Fruit fly (Drosophila melanogaster) whole organism, embryonic: ENCODE measurements around the gene CG8891.

Experiments
- Antp ChIP-seq: fragments of 200-800 bp; sonication (Bioruptor generic); optimal IDR thresholded peaks from 3 replicates; lab custom pipeline; 2016; ENCODE audit warnings: missing biosample characterization, missing genetic modification characterization
- Atf-2 ChIP-seq: fragments of 200-800 bp; sonication (Bioruptor generic); optimal IDR thresholded peaks from 2 replicates; lab custom pipeline; 2016; ENCODE audit warnings: missing biosample characterization, missing genetic modification characterization
- Bdp1 ChIP-seq: fragments of 200-800 bp; sonication (Bioruptor generic); optimal IDR thresholded peaks from 3 replicates; lab custom pipeline; 2016; ENCODE audit warnings: missing biosample characterization, missing genetic modification characterization
- CG10431 ChIP-seq: fragments of 200-800 bp; sonication (Bioruptor generic); optimal IDR thresholded peaks from 3 replicates; lab custom pipeline; 2018; ENCODE audit warnings: missing biosample characterization, mild to moderate bottlenecking, missing genetic modification characterization
- CG11456 ChIP-seq: fragments of 200-800 bp; sonication (Bioruptor generic); IDR thresholded peaks from 3 replicates; pipeline ENCODE4 v1.3.6; 2022; ENCODE audit warnings: missing biosample characterization, missing genetic modification characterization
- CG11560 ChIP-seq: fragments of 200-800 bp; sonication (Bioruptor generic); IDR thresholded peaks from 3 replicates; pipeline ENCODE4 v1.3.6; 2022; ENCODE audit warnings: missing biosample characterization, missing genetic modification characterization
- CG11696 ChIP-seq: fragments of 200-800 bp; sonication (Bioruptor generic); IDR thresholded peaks from 2 replicates; pipeline ENCODE4 v1.3.6; 2022; ENCODE audit warnings: missing biosample characterization, missing genetic modification characterization
- CG13287 ChIP-seq: fragments of 200-800 bp; sonication (Bioruptor generic); IDR thresholded peaks from 2 replicates; pipeline ENCODE4 v1.3.6; 2022; ENCODE audit warnings: missing biosample characterization, missing genetic modification characterization; ENCODE audit not compliant: partially characterized antibody
- CG16815 ChIP-seq: fragments of 200-800 bp; sonication (Bioruptor generic); optimal IDR thresholded peaks from 3 replicates; lab custom pipeline; 2017; ENCODE audit warnings: missing biosample characterization, mild to moderate bottlenecking, missing genetic modification characterization
- CG17385 ChIP-seq: fragments of 200-800 bp; sonication (Bioruptor generic); optimal IDR thresholded peaks from 3 replicates; lab custom pipeline; 2018; ENCODE audit warnings: missing biosample characterization, mild to moderate bottlenecking, missing genetic modification characterization
- CG18262 ChIP-seq: fragments of 200-800 bp; optimal IDR thresholded peaks from 3 replicates; lab custom pipeline; 2019; ENCODE audit warnings: missing biosample characterization, mild to moderate bottlenecking, missing genetic modification characterization, moderate library complexity
- CG33557 ChIP-seq: fragments of 200-800 bp; sonication (Bioruptor generic); optimal IDR thresholded peaks from 2 replicates; lab custom pipeline; 2019; ENCODE audit warnings: missing biosample characterization, mild to moderate bottlenecking, missing genetic modification characterization, moderate library complexity
- CG4282 ChIP-seq: fragments of 200-800 bp; sonication (Bioruptor generic); optimal IDR thresholded peaks from 2 replicates; lab custom pipeline; 2016; ENCODE audit warnings: missing biosample characterization, missing genetic modification characterization
- CG5245 ChIP-seq: fragments of 200-800 bp; sonication (Bioruptor generic); optimal IDR thresholded peaks from 3 replicates; lab custom pipeline; 2016; ENCODE audit warnings: missing biosample characterization, missing genetic modification characterization
- CG7786 ChIP-seq: fragments of 200-800 bp; sonication (Bioruptor generic); optimal IDR thresholded peaks from 2 replicates; lab custom pipeline; 2016; ENCODE audit warnings: missing biosample characterization, missing genetic modification characterization
- CG7987 ChIP-seq: fragments of 200-800 bp; sonication (Bioruptor generic); optimal IDR thresholded peaks from 2 replicates; lab custom pipeline; 2018; ENCODE audit warnings: missing biosample characterization, mild to moderate bottlenecking, missing genetic modification characterization, moderate library complexity
- CG8290 ChIP-seq, 3 experiments: fragments of 200-800 bp; sonication (Bioruptor generic); optimal IDR thresholded peaks; 2 replicates each; lab custom pipeline; 2016 to 2019; ENCODE audit warnings: missing biosample characterization in 3 of 3, missing genetic modification characterization in 3 of 3, mild to moderate bottlenecking in 2 of 3, moderate library complexity in 1 of 3
- CG9876 ChIP-seq: fragments of 200-800 bp; sonication (Bioruptor generic); optimal IDR thresholded peaks from 2 replicates; lab custom pipeline; 2016; ENCODE audit warnings: missing biosample characterization, missing genetic modification characterization
- Chrac-16 ChIP-seq: fragments of 200-800 bp; sonication (Bioruptor generic); optimal IDR thresholded peaks from 3 replicates; lab custom pipeline; 2016; ENCODE audit warnings: missing biosample characterization, missing genetic modification characterization
- Dek ChIP-seq: fragments of 200-800 bp; sonication (Bioruptor generic); optimal IDR thresholded peaks from 3 replicates; lab custom pipeline; 2019; ENCODE audit warnings: missing biosample characterization, mild to moderate bottlenecking, missing genetic modification characterization, moderate library complexity
- Doc3 ChIP-seq: fragments of 200-800 bp; sonication (Bioruptor generic); IDR thresholded peaks from 3 replicates; pipeline ENCODE4 v1.3.6; 2022; ENCODE audit warnings: missing biosample characterization, missing genetic modification characterization; ENCODE audit not compliant: partially characterized antibody
- GATAe ChIP-seq: fragments of 200-800 bp; sonication (Bioruptor generic); conservative IDR thresholded peaks from 2 replicates; pipeline ENCODE4 v1.3.6; 2022; ENCODE audit warnings: missing biosample characterization, missing genetic modification characterization
- Nf-YA ChIP-seq: fragments of 200-800 bp; sonication (Bioruptor generic); IDR thresholded peaks from 2 replicates; pipeline ENCODE4 v1.3.6; 2022; ENCODE audit warnings: missing biosample characterization, missing genetic modification characterization
- NfI ChIP-seq: fragments of 200-800 bp; sonication (Bioruptor generic); optimal IDR thresholded peaks from 3 replicates; lab custom pipeline; 2018; ENCODE audit warnings: missing biosample characterization, mild to moderate bottlenecking, missing genetic modification characterization, moderate library complexity
- Oaz ChIP-seq: fragments of 200-800 bp; sonication (Bioruptor generic); IDR thresholded peaks from 2 replicates; pipeline ENCODE4 v1.3.6; 2022; ENCODE audit warnings: missing biosample characterization, missing genetic modification characterization
- Rx ChIP-seq: fragments of 200-800 bp; sonication (Bioruptor generic); IDR thresholded peaks from 2 replicates; pipeline ENCODE4 v1.3.6; 2022; ENCODE audit warnings: missing biosample characterization, missing genetic modification characterization
- Six4 ChIP-seq: fragments of 200-800 bp; sonication (Bioruptor generic); optimal IDR thresholded peaks from 2 replicates; lab custom pipeline; 2016; ENCODE audit warnings: missing biosample characterization, missing genetic modification characterization
- Sox100B ChIP-seq: fragments of 200-800 bp; sonication (Bioruptor generic); optimal IDR thresholded peaks from 3 replicates; lab custom pipeline; 2018; ENCODE audit warnings: missing biosample characterization, mild to moderate bottlenecking, missing genetic modification characterization
- Usf ChIP-seq: fragments of 200-800 bp; sonication (Bioruptor generic); optimal IDR thresholded peaks from 2 replicates; lab custom pipeline; 2017; ENCODE audit warnings: missing genotype, missing biosample characterization, missing genetic modification characterization
- aop ChIP-seq: fragments of 200-800 bp; sonication (Bioruptor generic); IDR thresholded peaks from 2 replicates; pipeline ENCODE4 v1.3.6; 2022; ENCODE audit warnings: missing biosample characterization, missing genetic modification characterization
- ap ChIP-seq: fragments of 200-800 bp; sonication (Bioruptor generic); IDR thresholded peaks from 2 replicates; pipeline ENCODE4 v1.3.6; 2022; ENCODE audit warnings: missing biosample characterization, missing genetic modification characterization
- chm ChIP-seq: fragments of 200-800 bp; sonication (Bioruptor generic); IDR thresholded peaks from 2 replicates; pipeline ENCODE4 v1.3.6; 2022; ENCODE audit warnings: missing biosample characterization, missing genetic modification characterization
- fd102C ChIP-seq: fragments of 200-800 bp; sonication (Bioruptor generic); optimal IDR thresholded peaks from 2 replicates; lab custom pipeline; 2018; ENCODE audit warnings: missing biosample characterization, mild to moderate bottlenecking, missing genetic modification characterization, moderate library complexity
- grau ChIP-seq: fragments of 200-800 bp; optimal IDR thresholded peaks from 3 replicates; lab custom pipeline; 2019; ENCODE audit warnings: missing biosample characterization, mild to moderate bottlenecking, missing genetic modification characterization, moderate library complexity
- gro ChIP-seq: fragments of 200-800 bp; sonication (Bioruptor generic); optimal IDR thresholded peaks from 2 replicates; lab custom pipeline; 2016; ENCODE audit warnings: missing biosample characterization, missing genetic modification characterization
- gt ChIP-seq: fragments of 200-800 bp; sonication (Bioruptor generic); IDR thresholded peaks from 2 replicates; pipeline ENCODE4 v1.3.6; 2022; ENCODE audit warnings: missing biosample characterization, missing genetic modification characterization
- kah ChIP-seq: fragments of 200-800 bp; sonication (Bioruptor generic); optimal IDR thresholded peaks from 2 replicates; lab custom pipeline; 2018; ENCODE audit warnings: missing biosample characterization, mild to moderate bottlenecking, missing genetic modification characterization
- kay ChIP-seq: fragments of 200-800 bp; sonication (Bioruptor generic); optimal IDR thresholded peaks from 2 replicates; lab custom pipeline; 2016; ENCODE audit warnings: missing biosample characterization, missing genetic modification characterization
- ken ChIP-seq: fragments of 200-800 bp; sonication (Bioruptor generic); IDR thresholded peaks from 3 replicates; pipeline ENCODE4 v1.3.6; 2022; ENCODE audit warnings: missing biosample characterization, missing genetic modification characterization
- mirr ChIP-seq: fragments of 200-800 bp; sonication (Bioruptor generic); optimal IDR thresholded peaks from 3 replicates; lab custom pipeline; 2018; ENCODE audit warnings: missing biosample characterization, mild to moderate bottlenecking, missing genetic modification characterization
- pb ChIP-seq: fragments of 200-800 bp; sonication (Bioruptor generic); optimal IDR thresholded peaks from 3 replicates; lab custom pipeline; 2016; ENCODE audit warnings: missing biosample characterization, missing genetic modification characterization
- pfk ChIP-seq: fragments of 200-800 bp; sonication (Bioruptor generic); optimal IDR thresholded peaks from 2 replicates; lab custom pipeline; 2018; ENCODE audit warnings: missing biosample characterization, mild to moderate bottlenecking, missing genetic modification characterization, moderate library complexity
- pho ChIP-seq: fragments of 200-800 bp; sonication (Bioruptor generic); optimal IDR thresholded peaks from 2 replicates; lab custom pipeline; 2016; ENCODE audit warnings: missing biosample characterization, missing genetic modification characterization
- seq ChIP-seq: fragments of 200-800 bp; sonication (Bioruptor generic); IDR thresholded peaks from 2 replicates; pipeline ENCODE4 v1.3.6; 2022; ENCODE audit warnings: missing biosample characterization, missing genetic modification characterization
- sim ChIP-seq: fragments of 200-800 bp; sonication (Bioruptor generic); IDR thresholded peaks from 2 replicates; pipeline ENCODE4 v1.3.6; 2022; ENCODE audit warnings: missing biosample characterization, missing genetic modification characterization
- sisA ChIP-seq: fragments of 200-800 bp; sonication (Bioruptor generic); IDR thresholded peaks from 2 replicates; pipeline ENCODE4 v1.3.6; 2022; ENCODE audit warnings: missing biosample characterization, missing genetic modification characterization
- unc-4 ChIP-seq: fragments of 200-800 bp; sonication (Bioruptor generic); IDR thresholded peaks from 2 replicates; pipeline ENCODE4 v1.3.6; 2022; ENCODE audit warnings: missing biosample characterization, missing genetic modification characterization; ENCODE audit not compliant: partially characterized antibody
- vnd ChIP-seq: fragments of 200-800 bp; sonication (Bioruptor generic); IDR thresholded peaks from 3 replicates; pipeline ENCODE4 v1.3.6; 2022; ENCODE audit warnings: missing biosample characterization, missing genetic modification characterization; ENCODE audit not compliant: partially characterized antibody
- wek ChIP-seq: fragments of 200-800 bp; sonication (Bioruptor generic); optimal IDR thresholded peaks from 3 replicates; lab custom pipeline; 2018; ENCODE audit warnings: missing biosample characterization, mild to moderate bottlenecking, missing genetic modification characterization, moderate library complexity

Gene CG8891

dm6 chr2L:4999389-5000032 is 20.3 kb upstream of the CG8891 start (continued):
- peak; percentile 21 for TF ChIP-seq gro (GFP tag; lab: Kevin White, UChicago)
- TF ChIP-seq seq (GFP tag; lab: Robert Waterston, UW), result peak; percentile 44; the same call in 1 of the 2 replicates
- TF ChIP-seq wek (GFP tag; lab: Kevin White, UChicago), result no peak
- peak; percentile 47 for TF ChIP-seq Bdp1
- no peak for TF ChIP-seq pfk (GFP tag; lab: Kevin White, UChicago)
- TF ChIP-seq CG11696 (GFP tag; lab: Robert Waterston, UW), result no peak; the same call in 1 of the 2 replicates
- TF ChIP-seq CG9876 (GFP tag; lab: Kevin White, UChicago), result peak; percentile 18
- peak; percentile 17 for TF ChIP-seq CG10431
- TF ChIP-seq Sox100B (GFP tag; lab: Kevin White, UChicago), result peak; percentile 30
- TF ChIP-seq CG11456 (GFP tag; lab: Robert Waterston, UW), result peak; percentile 71
- no peak for TF ChIP-seq pb (GFP tag; lab: Kevin White, UChicago)
- no peak for TF ChIP-seq CG13287 (GFP tag; lab: Robert Waterston, UW)
- TF ChIP-seq CG11560 (tag; lab: Robert Waterston, UW), result peak; percentile 60; the same call in 1 of the 3 replicates
- no peak for TF ChIP-seq Nf-YA (GFP tag; lab: Robert Waterston, UW)
- TF ChIP-seq Dek (tag; lab: Kevin White, UChicago), result peak; percentile 42
- peak; percentile 23 for TF ChIP-seq Atf-2 (GFP tag; lab: Kevin White, UChicago)
- TF ChIP-seq NfI (GFP tag; lab: Kevin White, UChicago), result peak; percentile 67
- TF ChIP-seq grau (tag; lab: Kevin White, UChicago), result peak; percentile 95
- peak; percentile 50; the same call in 1 of the 2 replicates for TF ChIP-seq gt (GFP tag; lab: Robert Waterston, UW)
- TF ChIP-seq ken (GFP tag; lab: Robert Waterston, UW), result peak; percentile 70
- TF ChIP-seq Oaz (GFP tag; lab: Robert Waterston, UW), result no peak
- no peak for TF ChIP-seq CG4282 (GFP tag; lab: Kevin White, UChicago)
- peak; percentile 78 for TF ChIP-seq sisA (GFP tag; lab: Robert Waterston, UW)
- 0 out of 2 replicates have a peak, but pooled peaks have one; percentile 23 for TF ChIP-seq aop (GFP tag; lab: Robert Waterston, UW)
- no peak for TF ChIP-seq CG7987 (GFP tag; lab: Kevin White, UChicago)
- TF ChIP-seq Six4 (GFP tag; lab: Kevin White, UChicago), result peak; percentile 21
- TF ChIP-seq mirr, result peak; percentile 11
- TF ChIP-seq vnd, result no peak
- TF ChIP-seq Chrac-16 (GFP tag; lab: Kevin White, UChicago), result peak; percentile 74
- peak; percentile 51 for TF ChIP-seq CG5245 (GFP tag; lab: Kevin White, UChicago)
- TF ChIP-seq Antp (GFP tag; lab: Kevin White, UChicago), result peak; percentile 57
- TF ChIP-seq CG33557 (GFP tag; lab: Kevin White, UChicago), result peak; percentile 13
- no peak for TF ChIP-seq CG8290 (GFP tag; optimal IDR thresholded peaks at IDR 0.05; lab: Kevin White, UChicago)
- TF ChIP-seq CG8290 (tag; optimal IDR thresholded peaks at IDR 0.05; lab: Kevin White, UChicago), result peak; percentile 75 to 90
- no peak for TF ChIP-seq Doc3 (GFP tag; lab: Robert Waterston, UW)
- TF ChIP-seq CG7786, result peak; percentile 58
- 0 out of 2 replicates have a peak, but pooled peaks have one; percentile 41 for TF ChIP-seq sim
- TF ChIP-seq unc-4, result no peak
- TF ChIP-seq Rx, result peak; percentile 64
- TF ChIP-seq CG17385 (GFP tag; lab: Kevin White, UChicago), result peak; percentile 60
- TF ChIP-seq chm (GFP tag; lab: Robert Waterston, UW), result peak; percentile 60; the same call in 1 of the 2 replicates
- peak; percentile 49; the same call in 1 of the 2 replicates for TF ChIP-seq ap (GFP tag; lab: Robert Waterston, UW)
- peak; percentile 29 for TF ChIP-seq kah (GFP tag; lab: Kevin White, UChicago)
- no peak for TF ChIP-seq kay (GFP tag; lab: Kevin White, UChicago)
- TF ChIP-seq fd102C (GFP tag; lab: Kevin White, UChicago), result no peak
- TF ChIP-seq Usf, result peak; percentile 46
- TF ChIP-seq GATAe (GFP tag; lab: Robert Waterston, UW), result 0 out of 2 replicates have a peak, but pooled peaks have one; percentile 34
- peak; percentile 2 for TF ChIP-seq pho (GFP tag; lab: Kevin White, UChicago)
- TF ChIP-seq CG18262, result peak; percentile 65
- TF ChIP-seq CG16815, result peak; percentile 62
